Worm (Caenorhabditis elegans) whole organism, midembryonic: ENCODE results near the gene hpo-12.

Source experiments
- T22C8.4 ChIP-seq: fragments of 200-800 bp; sonication (Bioruptor generic); IDR thresholded peaks from 2 replicates; pipeline ENCODE4 v1.3.6; 2022; ENCODE audit warnings: missing genetic modification characterization, missing compliant biosample characterization
- cog-1 ChIP-seq: sonication (generic microtip); optimal IDR thresholded peaks from 2 replicates; lab custom pipeline; 2016; ENCODE audit warnings: missing genetic modification characterization, missing compliant biosample characterization
- flt-1 ChIP-seq: fragments of 200-800 bp; sonication (Bioruptor generic); IDR thresholded peaks from 2 replicates; pipeline ENCODE4 v1.3.6; 2022; ENCODE audit warnings: missing genetic modification characterization, missing compliant biosample characterization
- klf-2 ChIP-seq: fragments of 200-800 bp; sonication (Bioruptor generic); conservative IDR thresholded peaks from 2 replicates; pipeline ENCODE4 v1.3.6; 2022; ENCODE audit warnings: missing genetic modification reagents, missing genetic modification characterization, missing compliant biosample characterization
- med-1 ChIP-seq: sonication (generic microtip); optimal IDR thresholded peaks from 2 replicates; lab custom pipeline; 2017; ENCODE audit warnings: missing genetic modification characterization, mild to moderate bottlenecking, missing compliant biosample characterization, antibody characterized with exemption, missing genetic modification reagents; ENCODE audit not compliant: insufficient read depth
- ref-1 ChIP-seq: fragments of 200-800 bp; sonication (Bioruptor generic); conservative IDR thresholded peaks from 2 replicates; pipeline ENCODE4 v1.3.6; 2022; ENCODE audit warnings: missing genetic modification reagents, missing genetic modification characterization, missing compliant biosample characterization
- tab-1 ChIP-seq: fragments of 200-800 bp; sonication (Bioruptor generic); IDR thresholded peaks from 2 replicates; pipeline ENCODE4 v1.3.6; 2022; ENCODE audit warnings: missing genetic modification characterization, missing compliant biosample characterization
- ztf-23 ChIP-seq: fragments of 200-800 bp; sonication (Bioruptor generic); IDR thresholded peaks from 2 replicates; pipeline ENCODE4 v1.3.6; 2022; ENCODE audit warnings: missing genetic modification reagents, missing genetic modification characterization, missing compliant biosample characterization
- ztf-29 ChIP-seq: fragments of 200-800 bp; sonication (Bioruptor generic); IDR thresholded peaks from 2 replicates; pipeline ENCODE4 v1.3.6; 2022; ENCODE audit warnings: missing genetic modification reagents, missing genetic modification characterization, missing compliant biosample characterization

hpo-12 gene

ce11 chrIV:12270392-12270791, 12.6 kb upstream of the hpo-12 start, which contains the start of gene C42C1.3:
Gene C42C1.3 (minus strand): TSS chrIV:12270492.
- TF ChIP-seq med-1 (GFP tag; lab: Kevin White, UChicago), result no peak
- TF ChIP-seq flt-1 (GFP tag; lab: Robert Waterston, UW), result no peak
- TF ChIP-seq T22C8.4, result no peak
- TF ChIP-seq cog-1 (tag; lab: Kevin White, UChicago), result no peak
- no peak for TF ChIP-seq ref-1 (GFP tag; lab: Robert Waterston, UW)
- no peak for TF ChIP-seq klf-2 (GFP tag; lab: Robert Waterston, UW)
- no peak for TF ChIP-seq ztf-23 (GFP tag; lab: Robert Waterston, UW)
- no peak for TF ChIP-seq ztf-29 (GFP tag; lab: Robert Waterston, UW)
- TF ChIP-seq tab-1 (GFP tag; lab: Robert Waterston, UW), result no peak

DNA sequence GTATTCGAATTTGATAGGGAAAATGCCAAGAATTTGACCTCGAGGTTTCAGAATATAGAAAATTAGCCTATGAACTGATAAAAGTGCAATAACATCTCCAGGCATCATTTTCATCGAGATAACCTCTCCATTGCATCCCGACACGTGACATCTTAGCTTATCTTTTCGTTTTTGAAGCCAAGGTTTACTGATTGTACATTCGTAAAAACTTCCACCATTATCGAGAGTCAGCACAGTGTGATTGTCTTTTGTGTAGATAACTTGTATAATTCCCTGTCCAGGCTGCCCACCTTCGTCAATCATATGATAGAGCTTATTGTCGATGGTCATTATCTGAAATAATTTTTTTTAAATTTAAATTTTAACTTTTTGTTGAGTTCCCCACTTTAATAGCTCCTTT, 8.6 kb upstream of the hpo-12 start:
- TF ChIP-seq med-1 (GFP tag; lab: Kevin White, UChicago) (no peak), ztf-29 (GFP tag; lab: Robert Waterston, UW) (no peak), T22C8.4 (no peak), tab-1 (GFP tag; lab: Robert Waterston, UW) (no peak), cog-1 (tag; lab: Kevin White, UChicago) (no peak), ztf-23 (GFP tag; lab: Robert Waterston, UW) (no peak), ref-1 (GFP tag; lab: Robert Waterston, UW) (no peak), flt-1 (GFP tag; lab: Robert Waterston, UW) (no peak), klf-2 (GFP tag; lab: Robert Waterston, UW) (no peak)

DNA sequence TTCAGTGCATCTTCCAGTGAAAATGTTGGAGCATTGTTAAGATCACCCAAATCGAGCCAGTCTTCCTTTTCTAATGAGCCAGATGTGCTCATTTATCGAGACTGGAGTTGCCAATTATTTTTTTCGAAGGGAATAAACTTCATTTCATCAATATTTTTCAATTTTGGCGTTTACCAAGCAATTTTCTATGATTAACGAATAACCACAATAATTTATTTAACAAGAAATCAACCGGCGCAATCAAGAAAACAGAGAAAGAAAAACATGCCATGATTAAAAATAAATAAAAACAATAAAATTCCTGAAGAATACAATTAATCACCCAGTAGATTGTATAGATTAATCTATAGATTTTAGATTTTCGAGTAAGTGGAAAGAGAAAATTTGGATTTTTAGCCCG, 7.1 kb upstream of the hpo-12 start, which contains the start of gene vps-8:
TSS of gene vps-8 (minus strand) at position 101 of the 400 bp plus-strand sequence.
- TF ChIP-seq med-1 (GFP tag; lab: Kevin White, UChicago), result no peak
- no peak for TF ChIP-seq cog-1 (tag; lab: Kevin White, UChicago)
- no peak for TF ChIP-seq T22C8.4
- TF ChIP-seq ztf-29 (GFP tag; lab: Robert Waterston, UW), result no peak
- no peak for TF ChIP-seq flt-1 (GFP tag; lab: Robert Waterston, UW)
- TF ChIP-seq ztf-23 (GFP tag; lab: Robert Waterston, UW), result no peak
- TF ChIP-seq klf-2 (GFP tag; lab: Robert Waterston, UW), result no peak
- TF ChIP-seq ref-1 (GFP tag; lab: Robert Waterston, UW), result no peak
- TF ChIP-seq tab-1 (GFP tag; lab: Robert Waterston, UW), result no peak

DNA sequence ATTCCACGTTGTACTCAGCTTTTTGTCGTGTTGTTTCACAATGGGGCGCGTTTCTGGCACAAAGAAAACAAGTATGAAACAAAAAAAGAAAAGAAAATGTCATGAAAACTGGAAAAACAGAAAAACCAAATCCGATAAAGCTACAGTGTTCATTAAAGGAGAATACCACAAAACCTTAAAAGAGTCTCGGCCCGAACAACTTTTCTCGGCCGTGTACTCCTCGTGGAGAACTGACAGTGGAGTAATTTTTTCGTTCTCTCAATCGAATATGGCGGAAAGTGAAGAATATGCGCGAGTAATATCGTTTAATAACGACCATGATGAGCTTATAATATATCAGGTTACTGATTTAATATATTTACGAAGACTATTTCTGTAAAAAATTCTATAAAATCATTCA, 4.5 kb upstream of the hpo-12 start, which contains the start of the genes tag-335 and vkmt-1:
TSS of gene tag-335 (minus strand) at position 88 of the 400 bp plus-strand sequence.
TSS of gene vkmt-1 (plus strand) at position 219 of the 400 bp plus-strand sequence.
- TF ChIP-seq ztf-29 (GFP tag; lab: Robert Waterston, UW) (no peak), flt-1 (GFP tag; lab: Robert Waterston, UW) (no peak), ztf-23 (GFP tag; lab: Robert Waterston, UW) (no peak), cog-1 (tag; lab: Kevin White, UChicago) (no peak), ref-1 (GFP tag; lab: Robert Waterston, UW) (no peak), tab-1 (GFP tag; lab: Robert Waterston, UW) (no peak), klf-2 (GFP tag; lab: Robert Waterston, UW) (no peak), med-1 (GFP tag; lab: Kevin White, UChicago) (no peak), T22C8.4 (no peak)

DNA sequence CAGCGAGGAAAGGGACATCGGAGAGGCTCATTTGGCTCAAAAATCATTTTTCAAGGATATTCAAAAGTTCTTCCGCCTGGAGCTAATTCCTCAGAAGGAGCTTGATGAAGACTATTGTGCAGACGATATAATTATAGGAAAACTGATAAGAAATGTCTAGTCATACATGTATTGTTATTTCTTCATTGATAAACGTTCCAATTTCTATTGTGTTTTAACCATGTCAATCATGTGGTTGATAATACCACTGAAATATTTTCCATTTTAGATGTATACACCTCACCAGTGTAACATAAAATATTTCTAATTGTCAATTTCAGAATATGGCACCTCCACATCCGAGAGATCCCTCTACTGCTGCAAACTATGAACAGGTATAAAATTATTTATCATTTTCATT, 3.6 kb upstream of the hpo-12 start, which contains the start of gene ltah-1.1:
TSS of gene ltah-1.1 (plus strand) at position 283 of the 400 bp plus-strand sequence.
- TF ChIP-seq klf-2 (GFP tag; lab: Robert Waterston, UW) (no peak), med-1 (GFP tag; lab: Kevin White, UChicago) (no peak), T22C8.4 (no peak), ztf-23 (GFP tag; lab: Robert Waterston, UW) (no peak), ztf-29 (GFP tag; lab: Robert Waterston, UW) (no peak), ref-1 (GFP tag; lab: Robert Waterston, UW) (no peak), cog-1 (tag; lab: Kevin White, UChicago) (no peak), tab-1 (GFP tag; lab: Robert Waterston, UW) (no peak), flt-1 (GFP tag; lab: Robert Waterston, UW) (no peak)

DNA sequence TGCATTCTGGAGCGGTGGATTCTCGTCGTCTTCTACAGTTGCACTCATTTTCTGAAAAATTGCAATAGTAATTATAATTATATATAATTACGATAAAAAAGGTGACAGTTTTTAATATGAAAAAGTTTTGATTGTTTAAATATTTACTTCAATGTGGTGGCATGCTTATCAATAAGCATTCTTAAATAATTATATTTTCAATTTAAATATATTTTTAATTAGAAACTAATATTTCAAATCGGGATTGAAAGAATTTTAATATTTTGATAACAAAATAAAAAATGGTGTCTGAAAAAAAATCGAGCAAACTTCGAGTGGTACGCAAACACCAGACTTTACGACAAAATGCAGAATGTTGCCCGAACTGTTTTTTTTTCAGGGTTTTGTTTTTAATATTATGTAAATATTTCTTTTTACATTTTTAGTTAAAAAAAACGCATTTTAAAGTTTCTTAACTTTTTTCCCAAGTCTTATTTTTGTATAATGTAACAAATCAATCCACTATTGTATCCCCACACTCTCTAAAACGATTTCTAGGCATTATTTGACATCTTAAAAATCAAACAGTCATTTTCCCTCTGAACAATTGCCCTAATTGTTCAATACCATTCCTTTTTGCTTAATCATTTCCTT, 700 bp upstream of the hpo-12 start, which contains the start of the genes C42C1.12 and C42C1.19:
TSS of gene C42C1.12 (minus strand) at position 51 of the 633 bp plus-strand sequence.
TSS of gene C42C1.19 (plus strand) at position 583 of the 633 bp plus-strand sequence.
- no peak for TF ChIP-seq flt-1 (GFP tag; lab: Robert Waterston, UW)
- no peak for TF ChIP-seq T22C8.4
- no peak for TF ChIP-seq cog-1 (tag; lab: Kevin White, UChicago)
- no peak for TF ChIP-seq klf-2 (GFP tag; lab: Robert Waterston, UW)
- TF ChIP-seq ztf-23 (GFP tag; lab: Robert Waterston, UW), result no peak
- TF ChIP-seq med-1 (GFP tag; lab: Kevin White, UChicago), result no peak
- no peak for TF ChIP-seq tab-1 (GFP tag; lab: Robert Waterston, UW)
- no peak for TF ChIP-seq ref-1 (GFP tag; lab: Robert Waterston, UW)

ce11 chrIV:12287628-12288027, 4.7 kb downstream of the hpo-12 start, which contains the start of gene erl-1:
Gene erl-1 (plus strand): TSS chrIV:12287928.
- TF ChIP-seq med-1 (GFP tag; lab: Kevin White, UChicago) (no peak), T22C8.4 (no peak), tab-1 (GFP tag; lab: Robert Waterston, UW) (no peak), ref-1 (GFP tag; lab: Robert Waterston, UW) (no peak), ztf-29 (GFP tag; lab: Robert Waterston, UW) (no peak), klf-2 (GFP tag; lab: Robert Waterston, UW) (no peak)

- TF ChIP-seq klf-2 (GFP tag; lab: Robert Waterston, UW), result no peak
- no peak for TF ChIP-seq tab-1 (GFP tag; lab: Robert Waterston, UW)
- TF ChIP-seq med-1 (GFP tag; lab: Kevin White, UChicago), result no peak
- TF ChIP-seq cog-1 (tag; lab: Kevin White, UChicago), result no peak
- no peak for TF ChIP-seq ztf-23 (GFP tag; lab: Robert Waterston, UW)
- TF ChIP-seq ref-1 (GFP tag; lab: Robert Waterston, UW), result no peak
- TF ChIP-seq flt-1 (GFP tag; lab: Robert Waterston, UW), result no peak
- no peak for TF ChIP-seq T22C8.4
- TF ChIP-seq ztf-29 (GFP tag; lab: Robert Waterston, UW), result no peak
These were observed 6.2 kb downstream of the hpo-12 start, which contains the start of gene C42C1.9 for ce11 chrIV:12289149-12289548. Gene C42C1.9 (plus strand): TSS chrIV:12289449.
